Worm (Caenorhabditis elegans) whole organism, L4 larva: ENCODE measurements around the gene dpm-1.

Experiments used
- F10B5.3 ChIP-seq: sonication (generic microtip); optimal IDR thresholded peaks from 2 replicates; lab custom pipeline; 2016; ENCODE audit warnings: mild to moderate bottlenecking, missing genetic modification characterization, missing compliant biosample characterization
- Y75B8A.6 ChIP-seq: fragments of 200-800 bp; sonication (Bioruptor generic); IDR thresholded peaks from 2 replicates; pipeline ENCODE4 v1.3.6; 2022; ENCODE audit warnings: missing genetic modification reagents, missing genetic modification characterization, missing compliant biosample characterization
- daf-12 ChIP-seq: fragments of 150-350 bp; optimal IDR thresholded peaks from 2 replicates; lab custom pipeline; 2014; ENCODE audit warnings: missing biosample characterization, missing genetic modification reagents, missing genetic modification characterization
- dpl-1 ChIP-seq: fragments of 150-350 bp; optimal IDR thresholded peaks from 2 replicates; lab custom pipeline; 2014; ENCODE audit warnings: missing biosample characterization, missing genetic modification reagents, missing genetic modification characterization
- egl-43 ChIP-seq: fragments of 200-800 bp; sonication (Bioruptor generic); IDR thresholded peaks from 2 replicates; pipeline ENCODE4 v1.3.6; 2022; ENCODE audit warnings: missing genetic modification reagents, missing genetic modification characterization, missing compliant biosample characterization
- fos-1 ChIP-seq: fragments of 150-350 bp; optimal IDR thresholded peaks from 2 replicates; lab custom pipeline; 2014; ENCODE audit warnings: missing biosample characterization, missing genetic modification characterization
- lim-7 ChIP-seq: fragments of 200-800 bp; sonication (Bioruptor generic); IDR thresholded peaks from 2 replicates; pipeline ENCODE4 v1.3.6; 2022; ENCODE audit warnings: missing genetic modification characterization, missing compliant biosample characterization
- lsy-2 ChIP-seq, 2 experiments: fragments of 150-350 bp in 1 of 2; sonication (generic microtip) in 1 of 2; optimal IDR thresholded peaks; 2 replicates each; lab custom pipeline; 2014 to 2017; ENCODE audit warnings: missing biosample characterization in 2 of 2, missing genetic modification characterization in 2 of 2
- madf-9 ChIP-seq: fragments of 200-800 bp; sonication (Bioruptor generic); conservative IDR thresholded peaks from 2 replicates; pipeline ENCODE4 v1.3.6; 2022; ENCODE audit warnings: missing genetic modification reagents, missing genetic modification characterization, missing compliant biosample characterization
- zip-2 ChIP-seq: fragments of 150-350 bp; optimal IDR thresholded peaks from 2 replicates; lab custom pipeline; 2014; ENCODE audit warnings: missing biosample characterization, missing genetic modification characterization

- no peak for TF ChIP-seq madf-9 (GFP tag; lab: Robert Waterston, UW)
- TF ChIP-seq fos-1 (tag; lab: Kevin White, UChicago): no peak
- TF ChIP-seq lsy-2 (tag; optimal IDR thresholded peaks at IDR 0.05; lab: Kevin White, UChicago): peak; percentile 37 to 79
- TF ChIP-seq egl-43 (GFP tag; lab: Robert Waterston, UW): no peak
- no peak for TF ChIP-seq zip-2 (tag; lab: Kevin White, UChicago)
- no peak for TF ChIP-seq lim-7
- no peak for TF ChIP-seq F10B5.3
- peak; percentile 68 for TF ChIP-seq dpl-1 (GFP tag; lab: Kevin White, UChicago)
- TF ChIP-seq daf-12 (tag; lab: Kevin White, UChicago): no peak
- TF ChIP-seq Y75B8A.6 (GFP tag; lab: Robert Waterston, UW): no peak
Measured at ce11 chrIV:410420-410891, 35.0 kb upstream of the dpm-1 start, which contains the start of gene T07A9.12.
